Comparison of ENCODE assay signal across 3 fruit fly cellular contexts in genomic region chr3L:17007041-17007471, dm6.
TF ChIP-seq lines count a peak whose summit lies in the region.

No protein-coding gene starts in this region.

TF ChIP-seq in whole organism, embryonic, 481 proteins besides CTCF, POLR2A, EP300 and RAD21 (continued from another document and continues in another):
- TF ChIP-seq cad (GFP tag; optimal IDR thresholded peaks at IDR 0.05; lab: Kevin White, UChicago) (no peak), CG10366 (GFP tag; IDR thresholded peaks at IDR 0.05; lab: Robert Waterston, UW) (peak; percentile 52; the same call in 1 of the 2 replicates), abd-A (tag; optimal IDR thresholded peaks at IDR 0.05; lab: Kevin White, UChicago) (no peak), Pdp1 (GFP tag; optimal IDR thresholded peaks at IDR 0.05; lab: Kevin White, UChicago) (peak in 1 of 2 experiments; percentile 17), CG5953 (GFP tag; IDR thresholded peaks at IDR 0.05; lab: Robert Waterston, UW) (no peak), CG10654 (GFP tag; optimal IDR thresholded peaks at IDR 0.05; lab: Kevin White, UChicago) (peak; percentile 6), bigmax (GFP tag; optimal IDR thresholded peaks at IDR 0.05; lab: Kevin White, UChicago) (no peak), gcm (GFP tag; optimal IDR thresholded peaks at IDR 0.05; lab: Kevin White, UChicago) (no peak), CG4424 (GFP tag; optimal IDR thresholded peaks at IDR 0.05; lab: Kevin White, UChicago) (no peak), CG42726 (GFP tag; IDR thresholded peaks at IDR 0.05; lab: Robert Waterston, UW; ENCODE audit: partially characterized antibody) (no peak), tin (GFP tag; optimal IDR thresholded peaks at IDR 0.05; lab: Kevin White, UChicago) (peak; percentile 14), ems (GFP tag; optimal IDR thresholded peaks at IDR 0.05; lab: Kevin White, UChicago) (no peak), pum (GFP tag; optimal IDR thresholded peaks at IDR 0.05; lab: Kevin White, UChicago) (no peak), mam (GFP tag; optimal IDR thresholded peaks at IDR 0.05; lab: Kevin White, UChicago) (no peak), CG17359 (tag; optimal IDR thresholded peaks at IDR 0.05; lab: Kevin White, UChicago) (peak; percentile 33), Blimp-1 (GFP tag; optimal IDR thresholded peaks at IDR 0.05; lab: Kevin White, UChicago) (no peak), CG2129 (GFP tag; IDR thresholded peaks at IDR 0.05; lab: Robert Waterston, UW; ENCODE audit: partially characterized antibody) (no peak), CG18764 (GFP tag; optimal IDR thresholded peaks at IDR 0.05; lab: Kevin White, UChicago) (no peak), Sry-δ (GFP tag; optimal IDR thresholded peaks at IDR 0.05; lab: Kevin White, UChicago) (no peak), Sox102F (GFP tag; optimal IDR thresholded peaks at IDR 0.05; lab: Kevin White, UChicago) (peak; percentile 39), Fer3 (tag; optimal IDR thresholded peaks at IDR 0.05; lab: Kevin White, UChicago) (peak; percentile 26), nom (GFP tag; optimal IDR thresholded peaks at IDR 0.05; lab: Kevin White, UChicago) (peak; percentile 11), dpn (GFP tag; optimal IDR thresholded peaks at IDR 0.05; lab: Kevin White, UChicago) (peak in 1 of 2 experiments; percentile 4), HLH3B (GFP tag; IDR thresholded peaks at IDR 0.05; lab: Robert Waterston, UW) (peak; percentile 64), Rfx (GFP tag; IDR thresholded peaks at IDR 0.05; lab: Robert Waterston, UW) (peak; percentile 69), zfh2 (GFP tag; optimal IDR thresholded peaks at IDR 0.05; lab: Kevin White, UChicago) (no peak), CG30020 (tag; optimal IDR thresholded peaks at IDR 0.05; lab: Kevin White, UChicago) (no peak), aop (GFP tag; IDR thresholded peaks at IDR 0.05; lab: Robert Waterston, UW) (no peak), usp (GFP tag; optimal IDR thresholded peaks at IDR 0.05; lab: Kevin White, UChicago) (no peak), Myb (GFP tag; optimal IDR thresholded peaks at IDR 0.05; lab: Kevin White, UChicago) (no peak), gsb-n (tag; optimal IDR thresholded peaks at IDR 0.05; lab: Kevin White, UChicago) (no peak), HLH54F (GFP tag; optimal IDR thresholded peaks at IDR 0.05; lab: Kevin White, UChicago) (no peak), Hmr (GFP tag; optimal IDR thresholded peaks at IDR 0.05; lab: Kevin White, UChicago) (no peak), CG6175 (GFP tag; IDR thresholded peaks at IDR 0.05; lab: Robert Waterston, UW) (peak; percentile 36; the same call in 1 of the 3 replicates), CG1647 (GFP tag; optimal IDR thresholded peaks at IDR 0.05; lab: Kevin White, UChicago) (peak; percentile 7), ttk (GFP tag; IDR thresholded peaks at IDR 0.05; lab: Robert Waterston, UW) (peak; percentile 46), CG12299 (tag; optimal IDR thresholded peaks at IDR 0.05; lab: Kevin White, UChicago) (no peak), sd (tag; optimal IDR thresholded peaks at IDR 0.05; lab: Kevin White, UChicago) (no peak), CG16815 (GFP tag; optimal IDR thresholded peaks at IDR 0.05; lab: Kevin White, UChicago) (no peak), dati (GFP tag; IDR thresholded peaks at IDR 0.05; lab: Robert Waterston, UW) (no peak), Ptx1 (GFP tag; IDR thresholded peaks at IDR 0.05; lab: Robert Waterston, UW) (peak; percentile 44; the same call in 1 of the 2 replicates), Atf6 (GFP tag; IDR thresholded peaks at IDR 0.05; lab: Robert Waterston, UW) (peak; percentile 43), CG7357 (GFP tag; IDR thresholded peaks at IDR 0.05; lab: Robert Waterston, UW) (no peak), CG17385 (GFP tag; optimal IDR thresholded peaks at IDR 0.05; lab: Kevin White, UChicago) (no peak), CG31441 (GFP tag; IDR thresholded peaks at IDR 0.05; lab: Robert Waterston, UW) (peak; percentile 47; the same call in 1 of the 2 replicates)

TF ChIP-seq in whole organism, prepupa, 60 proteins besides CTCF, POLR2A, EP300 and RAD21 (continued from another document):
- TF ChIP-seq CG4318 (GFP tag; optimal IDR thresholded peaks at IDR 0.05; lab: Kevin White, UChicago) = peak; percentile 44
- peak; percentile 21 for TF ChIP-seq CG16779 (tag; optimal IDR thresholded peaks at IDR 0.05; lab: Kevin White, UChicago)
- peak; percentile 53 for TF ChIP-seq vri (GFP tag; optimal IDR thresholded peaks at IDR 0.05; lab: Kevin White, UChicago)
- TF ChIP-seq fkh (GFP tag; optimal IDR thresholded peaks at IDR 0.05; lab: Kevin White, UChicago) = peak; percentile 59
- TF ChIP-seq net (GFP tag; optimal IDR thresholded peaks at IDR 0.05; lab: Kevin White, UChicago) = peak; percentile 51
- no peak for TF ChIP-seq CG6854 (GFP tag; optimal IDR thresholded peaks at IDR 0.05; lab: Kevin White, UChicago)
- peak; percentile 41 for TF ChIP-seq Smox (GFP tag; optimal IDR thresholded peaks at IDR 0.05; lab: Kevin White, UChicago)
- peak; percentile 50 for TF ChIP-seq Ets96B (tag; optimal IDR thresholded peaks at IDR 0.05; lab: Kevin White, UChicago)
- peak; percentile 32 for TF ChIP-seq Met (GFP tag; optimal IDR thresholded peaks at IDR 0.05; lab: Kevin White, UChicago)
- peak; percentile 75 for TF ChIP-seq CG6163 (GFP tag; IDR thresholded peaks at IDR 0.05; lab: Robert Waterston, UW)
- TF ChIP-seq Sox102F (GFP tag; optimal IDR thresholded peaks at IDR 0.05; lab: Kevin White, UChicago) = peak; percentile 23
- no peak for TF ChIP-seq Eip93F (GFP tag; optimal IDR thresholded peaks at IDR 0.05; lab: Kevin White, UChicago)
- TF ChIP-seq Eip78C (GFP tag; lab: Kevin White, UChicago) = peak; percentile 88
- peak; percentile 5 to 20 for TF ChIP-seq salr (GFP tag; optimal IDR thresholded peaks at IDR 0.05; lab: Kevin White, UChicago)
- peak; percentile 37 for TF ChIP-seq CG10631 (GFP tag; optimal IDR thresholded peaks at IDR 0.05; lab: Kevin White, UChicago)
- TF ChIP-seq CG11762 (GFP tag; optimal IDR thresholded peaks at IDR 0.05; lab: Kevin White, UChicago; ENCODE audit: insufficient read depth) = peak; percentile 25
- TF ChIP-seq CG15336 (GFP tag; IDR thresholded peaks at IDR 0.05; lab: Robert Waterston, UW) = peak; percentile 64
- TF ChIP-seq Eip75B (GFP tag; optimal IDR thresholded peaks at IDR 0.05; lab: Kevin White, UChicago) = peak; percentile 11
- peak; percentile 59 for TF ChIP-seq CG3919 (GFP tag; optimal IDR thresholded peaks at IDR 0.05; lab: Kevin White, UChicago)
- peak; percentile 60 for TF ChIP-seq CG32006 (GFP tag; optimal IDR thresholded peaks at IDR 0.05; lab: Kevin White, UChicago)
- TF ChIP-seq dsx (GFP tag; optimal IDR thresholded peaks at IDR 0.05; lab: Kevin White, UChicago; ENCODE audit: poor library complexity, severe bottlenecking) = peak; percentile 41
- TF ChIP-seq Hr39 (GFP tag; optimal IDR thresholded peaks at IDR 0.05; lab: Kevin White, UChicago) = peak; percentile 48
- TF ChIP-seq OdsH (GFP tag; optimal IDR thresholded peaks at IDR 0.05; lab: Kevin White, UChicago) = peak; percentile 62
- TF ChIP-seq CG10669 (GFP tag; optimal IDR thresholded peaks at IDR 0.05; lab: Kevin White, UChicago) = peak; percentile 39
- peak; percentile 36; the same call in 1 of the 2 replicates for TF ChIP-seq CG11294 (GFP tag; IDR thresholded peaks at IDR 0.05; lab: Robert Waterston, UW)
- TF ChIP-seq achi (GFP tag; optimal IDR thresholded peaks at IDR 0.05; lab: Kevin White, UChicago) = peak; percentile 45
- TF ChIP-seq CG6792 (GFP tag; optimal IDR thresholded peaks at IDR 0.05; lab: Kevin White, UChicago) = peak; percentile 17
- TF ChIP-seq CG8319 (GFP tag; optimal IDR thresholded peaks at IDR 0.05; lab: Kevin White, UChicago) = peak; percentile 29
- TF ChIP-seq CG11902 (GFP tag; optimal IDR thresholded peaks at IDR 0.05; lab: Kevin White, UChicago) = peak; percentile 47
- no peak for TF ChIP-seq Hr38 (GFP tag; optimal IDR thresholded peaks at IDR 0.05; lab: Kevin White, UChicago)
- peak; percentile 32 for TF ChIP-seq lz (GFP tag; optimal IDR thresholded peaks at IDR 0.05; lab: Kevin White, UChicago)
- peak; percentile 51 for TF ChIP-seq CG6808 (GFP tag; optimal IDR thresholded peaks at IDR 0.05; lab: Kevin White, UChicago)
- peak; percentile 50 for TF ChIP-seq CG6276 (GFP tag; optimal IDR thresholded peaks at IDR 0.05; lab: Kevin White, UChicago)
- peak; percentile 81 for TF ChIP-seq svp (GFP tag; lab: Kevin White, UChicago)
- no peak for TF ChIP-seq dac (GFP tag; optimal IDR thresholded peaks at IDR 0.05; lab: Kevin White, UChicago)
- TF ChIP-seq CG31627 (GFP tag; optimal IDR thresholded peaks at IDR 0.05; lab: Kevin White, UChicago) = peak; percentile 30
- peak; percentile 11 for TF ChIP-seq CG1621 (tag; optimal IDR thresholded peaks at IDR 0.05; lab: Kevin White, UChicago)
- TF ChIP-seq CG3032 (tag; optimal IDR thresholded peaks at IDR 0.05; lab: Kevin White, UChicago) = peak; percentile 56
- peak; percentile 43 for TF ChIP-seq topi (GFP tag; optimal IDR thresholded peaks at IDR 0.05; lab: Kevin White, UChicago)
- peak; percentile 19 for TF ChIP-seq esn (GFP tag; optimal IDR thresholded peaks at IDR 0.05; lab: Kevin White, UChicago)
- TF ChIP-seq CG8632 (GFP tag; optimal IDR thresholded peaks at IDR 0.05; lab: Kevin White, UChicago) = peak; percentile 57

TF ChIP-seq in whole organism, wandering third instar larva, 38 proteins besides CTCF, POLR2A, EP300 and RAD21 (continued from another document):
- TF ChIP-seq Jra (GFP tag; optimal IDR thresholded peaks at IDR 0.05; lab: Kevin White, UChicago) = no peak
- TF ChIP-seq fru (GFP tag; optimal IDR thresholded peaks at IDR 0.05; lab: Kevin White, UChicago) = peak; percentile 12
- TF ChIP-seq Dfd (GFP tag; optimal IDR thresholded peaks at IDR 0.05; lab: Kevin White, UChicago) = no peak
